Fruit fly (Drosophila melanogaster) whole organism, embryonic: ENCODE results near the gene CG7294.

Source experiments
- Bgb ChIP-seq: fragments of 200-800 bp; sonication (Bioruptor generic); IDR thresholded peaks from 2 replicates; pipeline ENCODE4 v1.3.6; 2022; ENCODE audit warnings: missing biosample characterization, missing genetic modification characterization; ENCODE audit not compliant: partially characterized antibody
- BtbVII ChIP-seq: fragments of 200-800 bp; sonication (Bioruptor generic); optimal IDR thresholded peaks from 3 replicates; lab custom pipeline; 2017; ENCODE audit warnings: missing biosample characterization, mild to moderate bottlenecking, missing genetic modification characterization
- CG11398 ChIP-seq: fragments of 200-800 bp; sonication (Bioruptor generic); optimal IDR thresholded peaks from 2 replicates; lab custom pipeline; 2016; ENCODE audit warnings: missing biosample characterization, missing genetic modification characterization
- CG11560 ChIP-seq: fragments of 200-800 bp; sonication (Bioruptor generic); IDR thresholded peaks from 3 replicates; pipeline ENCODE4 v1.3.6; 2022; ENCODE audit warnings: missing biosample characterization, missing genetic modification characterization
- CG12104 ChIP-seq: fragments of 200-800 bp; sonication (Bioruptor generic); optimal IDR thresholded peaks from 3 replicates; lab custom pipeline; 2016; ENCODE audit warnings: missing biosample characterization, missing genetic modification characterization
- CG14860 ChIP-seq: fragments of 200-800 bp; sonication (Bioruptor generic); IDR thresholded peaks from 3 replicates; pipeline ENCODE4 v1.3.6; 2022; ENCODE audit warnings: missing biosample characterization, missing genetic modification characterization; ENCODE audit not compliant: partially characterized antibody
- CG16779 ChIP-seq: fragments of 200-800 bp; sonication (Bioruptor generic); IDR thresholded peaks from 2 replicates; pipeline ENCODE4 v1.3.6; 2022; ENCODE audit warnings: missing biosample characterization, missing genetic modification characterization
- CG2129 ChIP-seq: fragments of 200-800 bp; sonication (Bioruptor generic); IDR thresholded peaks from 2 replicates; pipeline ENCODE4 v1.3.6; 2022; ENCODE audit warnings: missing biosample characterization, missing genetic modification characterization; ENCODE audit not compliant: partially characterized antibody
- CG2712 ChIP-seq: fragments of 200-800 bp; optimal IDR thresholded peaks from 3 replicates; lab custom pipeline; 2019; ENCODE audit warnings: missing biosample characterization, mild to moderate bottlenecking, missing genetic modification characterization, moderate library complexity
- CG33557 ChIP-seq: fragments of 200-800 bp; sonication (Bioruptor generic); optimal IDR thresholded peaks from 2 replicates; lab custom pipeline; 2019; ENCODE audit warnings: missing biosample characterization, mild to moderate bottlenecking, missing genetic modification characterization, moderate library complexity
- CG3726 ChIP-seq: fragments of 200-800 bp; sonication (Bioruptor generic); IDR thresholded peaks from 3 replicates; pipeline ENCODE4, ENCODE4 v1.3.6; 2022; ENCODE audit warnings: missing biosample characterization, missing genetic modification characterization
- CG4820 ChIP-seq: fragments of 200-800 bp; sonication (Bioruptor generic); optimal IDR thresholded peaks from 3 replicates; lab custom pipeline; 2016; ENCODE audit warnings: missing biosample characterization, missing genetic modification characterization
- CG5180 ChIP-seq: fragments of 200-800 bp; sonication (Bioruptor generic); optimal IDR thresholded peaks from 3 replicates; lab custom pipeline; 2017; ENCODE audit warnings: missing biosample characterization, missing genetic modification characterization, mild to moderate bottlenecking, moderate library complexity, missing genetic modification reagents
- CG5953 ChIP-seq: fragments of 200-800 bp; sonication (Bioruptor generic); IDR thresholded peaks from 2 replicates; pipeline ENCODE4 v1.3.6; 2022; ENCODE audit warnings: missing biosample characterization, missing genetic modification characterization
- CG8388 ChIP-seq: fragments of 200-800 bp; sonication (Bioruptor generic); optimal IDR thresholded peaks from 2 replicates; lab custom pipeline; 2019; ENCODE audit warnings: missing biosample characterization, mild to moderate bottlenecking, missing genetic modification characterization, moderate library complexity
- Chrac-16 ChIP-seq: fragments of 200-800 bp; sonication (Bioruptor generic); optimal IDR thresholded peaks from 3 replicates; lab custom pipeline; 2016; ENCODE audit warnings: missing biosample characterization, missing genetic modification characterization
- CkIIα-i1 ChIP-seq: fragments of 200-800 bp; sonication (Bioruptor generic); IDR thresholded peaks from 2 replicates; pipeline ENCODE4 v1.3.6; 2022; ENCODE audit warnings: missing biosample characterization, missing genetic modification characterization
- CoRest ChIP-seq: fragments of 200-800 bp; sonication (Bioruptor generic); optimal IDR thresholded peaks from 3 replicates; lab custom pipeline; 2018; ENCODE audit warnings: missing biosample characterization, mild to moderate bottlenecking, missing genetic modification characterization, moderate library complexity
- D ChIP-seq, 2 experiments: fragments of 200-800 bp in 1 of 2; fragments of >200 bp in 1 of 2; sonication (Bioruptor generic) in 1 of 2; optimal IDR thresholded peaks; 2 replicates in 1 of 2; 3 replicates in 1 of 2; lab custom pipeline; 2017; ENCODE audit warnings: mild to moderate bottlenecking in 1 of 2, missing biosample characterization in 1 of 2, missing genetic modification characterization in 1 of 2, missing genetic modification reagents in 1 of 2
- Dek ChIP-seq: fragments of 200-800 bp; sonication (Bioruptor generic); optimal IDR thresholded peaks from 3 replicates; lab custom pipeline; 2019; ENCODE audit warnings: missing biosample characterization, mild to moderate bottlenecking, missing genetic modification characterization, moderate library complexity
- Lim3 ChIP-seq: fragments of 200-800 bp; sonication (Bioruptor generic); IDR thresholded peaks from 2 replicates; pipeline ENCODE4 v1.3.6; 2022; ENCODE audit warnings: missing biosample characterization, missing genetic modification characterization
- Mes4 ChIP-seq: fragments of 200-800 bp; sonication (Bioruptor generic); optimal IDR thresholded peaks from 2 replicates; lab custom pipeline; 2016; ENCODE audit warnings: missing biosample characterization, missing genetic modification characterization
- Myb ChIP-seq: fragments of 200-800 bp; sonication (Bioruptor generic); optimal IDR thresholded peaks from 2 replicates; lab custom pipeline; 2016; ENCODE audit warnings: missing biosample characterization, missing genetic modification characterization
- Pdp1 ChIP-seq, 2 experiments: fragments of 200-800 bp; sonication (Bioruptor generic); optimal IDR thresholded peaks; 3 replicates each; lab custom pipeline; 2016; ENCODE audit warnings: missing biosample characterization in 2 of 2, missing genetic modification characterization in 2 of 2, mild to moderate bottlenecking in 1 of 2, moderate library complexity in 1 of 2
- Rfx ChIP-seq: fragments of 200-800 bp; sonication (Bioruptor generic); IDR thresholded peaks from 2 replicates; pipeline ENCODE4 v1.3.6; 2022; ENCODE audit warnings: missing biosample characterization, missing genetic modification characterization
- Usf ChIP-seq: fragments of 200-800 bp; sonication (Bioruptor generic); optimal IDR thresholded peaks from 2 replicates; lab custom pipeline; 2017; ENCODE audit warnings: missing genotype, missing biosample characterization, missing genetic modification characterization
- danr ChIP-seq: fragments of 200-800 bp; sonication (Bioruptor generic); IDR thresholded peaks from 2 replicates; pipeline ENCODE4 v1.3.6; 2022; ENCODE audit warnings: missing biosample characterization, missing genetic modification characterization
- exex ChIP-seq: fragments of 200-800 bp; sonication (Bioruptor generic); optimal IDR thresholded peaks from 4 replicates; lab custom pipeline; 2018; ENCODE audit warnings: missing biosample characterization, mild to moderate bottlenecking, missing genetic modification characterization, moderate library complexity
- eyg ChIP-seq: fragments of 200-800 bp; sonication (Bioruptor generic); optimal IDR thresholded peaks from 3 replicates; lab custom pipeline; 2016; ENCODE audit warnings: missing biosample characterization, missing genetic modification characterization
- gem ChIP-seq: fragments of 200-800 bp; sonication (Bioruptor generic); optimal IDR thresholded peaks from 2 replicates; lab custom pipeline; 2019; ENCODE audit warnings: missing biosample characterization, mild to moderate bottlenecking, missing genetic modification characterization, moderate library complexity
- insv ChIP-seq, 2 experiments: fragments of 200-800 bp; sonication (Bioruptor generic); optimal IDR thresholded peaks; 3 replicates each; lab custom pipeline; 2016 to 2018; ENCODE audit warnings: missing biosample characterization in 2 of 2, missing genetic modification characterization in 2 of 2
- mld ChIP-seq: fragments of 200-800 bp; sonication (Bioruptor generic); IDR thresholded peaks from 3 replicates; pipeline ENCODE4 v1.3.6; 2022; ENCODE audit warnings: missing biosample characterization, missing genetic modification characterization; ENCODE audit not compliant: partially characterized antibody
- nmo ChIP-seq: fragments of 200-800 bp; sonication (Bioruptor generic); optimal IDR thresholded peaks from 2 replicates; lab custom pipeline; 2018; ENCODE audit warnings: missing biosample characterization, mild to moderate bottlenecking, missing genetic modification characterization, moderate library complexity
- nom ChIP-seq: fragments of 200-800 bp; sonication (Bioruptor generic); optimal IDR thresholded peaks from 2 replicates; lab custom pipeline; 2017; ENCODE audit warnings: missing biosample characterization, missing genetic modification characterization, mild to moderate bottlenecking, moderate library complexity, missing genetic modification reagents
- oc ChIP-seq: fragments of 200-800 bp; sonication (Bioruptor generic); optimal IDR thresholded peaks from 2 replicates; lab custom pipeline; 2018; ENCODE audit warnings: missing biosample characterization, mild to moderate bottlenecking, missing genetic modification characterization, moderate library complexity
- p53 ChIP-seq: fragments of 200-800 bp; sonication (Bioruptor generic); optimal IDR thresholded peaks from 2 replicates; lab custom pipeline; 2016; ENCODE audit warnings: missing biosample characterization, missing genetic modification characterization
- peb ChIP-seq: fragments of 200-800 bp; sonication (Bioruptor generic); IDR thresholded peaks from 2 replicates; pipeline ENCODE4 v1.3.6; 2022; ENCODE audit warnings: missing biosample characterization, missing genetic modification characterization
- pros ChIP-seq: fragments of 200-800 bp; sonication (Bioruptor generic); optimal IDR thresholded peaks from 3 replicates; lab custom pipeline; 2019; ENCODE audit warnings: missing biosample characterization, mild to moderate bottlenecking, missing genetic modification characterization, moderate library complexity
- ranshi ChIP-seq: fragments of 200-800 bp; sonication (Bioruptor generic); IDR thresholded peaks from 2 replicates; pipeline ENCODE4 v1.3.6; 2022; ENCODE audit warnings: missing biosample characterization, missing genetic modification characterization
- sens ChIP-seq: fragments of 200-800 bp; sonication (Bioruptor generic); peaks from one replicate; lab custom pipeline; 2016; ENCODE audit warnings: missing biosample characterization, missing genetic modification characterization
- sisA ChIP-seq: fragments of 200-800 bp; sonication (Bioruptor generic); IDR thresholded peaks from 2 replicates; pipeline ENCODE4 v1.3.6; 2022; ENCODE audit warnings: missing biosample characterization, missing genetic modification characterization
- sob ChIP-seq: fragments of 200-800 bp; sonication (Bioruptor generic); IDR thresholded peaks from 2 replicates; pipeline ENCODE4 v1.3.6; 2022; ENCODE audit warnings: missing biosample characterization, missing genetic modification characterization
- sqz ChIP-seq: fragments of 200-800 bp; sonication (Bioruptor generic); optimal IDR thresholded peaks from 3 replicates; lab custom pipeline; 2018; ENCODE audit warnings: missing biosample characterization, mild to moderate bottlenecking, missing genetic modification characterization
- stwl ChIP-seq: fragments of 200-800 bp; sonication (Bioruptor generic); optimal IDR thresholded peaks from 3 replicates; lab custom pipeline; 2018; ENCODE audit warnings: missing biosample characterization, mild to moderate bottlenecking, missing genetic modification characterization, moderate library complexity
- tll ChIP-seq, 2 experiments: fragments of 200-800 bp in 1 of 2; fragments of >200 bp in 1 of 2; sonication (Bioruptor generic) in 1 of 2; optimal IDR thresholded peaks; 2 replicates each; lab custom pipeline; 2017 to 2019; ENCODE audit warnings: missing biosample characterization in 2 of 2, missing genetic modification characterization in 2 of 2, mild to moderate bottlenecking in 1 of 2, moderate library complexity in 1 of 2
- usp ChIP-seq: fragments of >200 bp; optimal IDR thresholded peaks from 2 replicates; lab custom pipeline; 2017; ENCODE audit warnings: missing biosample characterization, missing genetic modification characterization
- yki ChIP-seq: fragments of >200 bp; optimal IDR thresholded peaks from 3 replicates; lab custom pipeline; 2018
- zen ChIP-seq: fragments of 200-800 bp; sonication (Bioruptor generic); optimal IDR thresholded peaks from 3 replicates; lab custom pipeline; 2018; ENCODE audit warnings: missing biosample characterization, mild to moderate bottlenecking, missing genetic modification characterization, moderate library complexity
- zfh1 ChIP-seq: fragments of 200-800 bp; sonication (Bioruptor generic); IDR thresholded peaks from 3 replicates; pipeline ENCODE4 v1.3.6; 2022; ENCODE audit warnings: missing biosample characterization, missing genetic modification characterization

CG7294 gene

DNA sequence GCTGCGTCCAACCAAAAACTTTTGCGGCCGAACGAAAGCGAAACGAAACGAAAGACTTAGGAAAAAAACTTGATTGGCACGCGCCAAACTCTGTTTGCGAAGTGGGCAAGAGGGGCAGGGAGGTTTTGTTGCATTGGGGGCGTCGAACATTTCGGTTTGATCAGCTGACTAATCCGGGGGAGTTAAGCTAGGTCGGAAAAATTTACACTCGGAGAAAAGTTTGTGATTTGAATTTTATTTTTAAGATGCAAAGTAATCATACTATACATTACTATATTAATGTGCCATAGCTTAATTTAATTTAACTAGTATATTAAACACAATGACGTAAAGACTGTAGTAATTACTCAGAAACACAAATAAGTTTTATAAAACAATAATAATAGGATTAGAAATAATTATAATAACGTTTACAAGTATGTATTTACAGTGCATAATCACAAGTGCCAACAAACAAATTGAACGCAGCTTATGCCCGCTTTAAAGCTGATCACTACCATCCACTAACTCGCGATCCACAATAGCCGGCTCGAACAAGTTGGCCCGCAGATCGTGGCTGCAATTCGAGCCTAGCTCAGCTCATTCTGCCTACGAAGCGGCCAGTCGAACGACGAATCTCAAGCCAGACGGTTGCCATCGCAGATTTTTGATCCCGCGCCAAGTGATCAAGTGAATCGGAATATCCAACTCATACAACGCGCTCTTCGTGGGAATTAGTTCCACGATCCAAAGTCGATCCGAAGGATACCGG lies 27.4 kb downstream of the CG7294 start, which contains the start of gene CG31871 (continued):
- TF ChIP-seq CG16779 (no peak), exex (tag; lab: Kevin White, UChicago) (peak; percentile 8), yki (lab: Kevin White, UChicago) (no peak), Myb (GFP tag; lab: Kevin White, UChicago) (no peak), CG2712 (peak; percentile 88), p53 (GFP tag; lab: Kevin White, UChicago) (no peak), CG2129 (GFP tag; lab: Robert Waterston, UW) (no peak), sens (GFP tag; lab: Kevin White, UChicago) (peak; percentile 71), CoRest (tag; lab: Kevin White, UChicago) (peak; percentile 88), CG33557 (GFP tag; lab: Kevin White, UChicago) (no peak), CG8388 (GFP tag; lab: Kevin White, UChicago) (peak; percentile 75), CG11398 (no peak), Mes4 (GFP tag; lab: Kevin White, UChicago) (no peak), eyg (no peak), CG5180 (GFP tag; lab: Kevin White, UChicago) (peak; percentile 98), usp (GFP tag; lab: Kevin White, UChicago) (no peak), danr (no peak), D (optimal IDR thresholded peaks at IDR 0.05; lab: Kevin White, UChicago) (no peak), D (GFP tag; optimal IDR thresholded peaks at IDR 0.05; lab: Kevin White, UChicago) (peak; percentile 47), sqz (peak; percentile 61), CG12104 (GFP tag; lab: Kevin White, UChicago) (peak; percentile 32), Lim3 (GFP tag; lab: Robert Waterston, UW) (no peak), sob (GFP tag; lab: Robert Waterston, UW) (no peak), zfh1 (peak; percentile 67), insv (GFP tag; optimal IDR thresholded peaks at IDR 0.05; lab: Kevin White, UChicago) (no peak), CG11560 (tag; lab: Robert Waterston, UW) (no peak), BtbVII (GFP tag; lab: Kevin White, UChicago) (peak; percentile 56), tll (GFP tag; optimal IDR thresholded peaks at IDR 0.05; lab: Kevin White, UChicago) (no peak), stwl (tag; lab: Kevin White, UChicago) (no peak), CG3726 (GFP tag; lab: Robert Waterston, UW) (no peak), ranshi (GFP tag; lab: Robert Waterston, UW) (peak; percentile 63), CkIIα-i1 (no peak), Dek (tag; lab: Kevin White, UChicago) (peak; percentile 62), Bgb (GFP tag; lab: Robert Waterston, UW) (no peak), peb (peak; percentile 61), CG14860 (GFP tag; lab: Robert Waterston, UW) (no peak), Rfx (GFP tag; lab: Robert Waterston, UW) (peak; percentile 64), Usf (GFP tag; lab: Kevin White, UChicago) (peak; percentile 34), pros (GFP tag; lab: Kevin White, UChicago) (peak; percentile 11), gem (tag; lab: Kevin White, UChicago) (peak; percentile 92), Pdp1 (GFP tag; optimal IDR thresholded peaks at IDR 0.05; lab: Kevin White, UChicago) (no peak), oc (peak; percentile 83), nmo (GFP tag; lab: Kevin White, UChicago) (peak; percentile 88), zen (tag; lab: Kevin White, UChicago) (peak; percentile 15), nom (GFP tag; lab: Kevin White, UChicago) (no peak), CG4820 (peak; percentile 44), mld (GFP tag; lab: Robert Waterston, UW) (no peak), Chrac-16 (GFP tag; lab: Kevin White, UChicago) (peak; percentile 36), CG5953 (no peak; the same call in 1 of the 2 replicates), sisA (peak; percentile 55)
